Fruit fly (Drosophila melanogaster) whole organism, pupa: ENCODE results near the gene Jon99Fii.
A peak's percentile ranks its signal among the peaks of the same experiment; 100 is the strongest.

Experiments
- CG10348 ChIP-seq: fragments of 200-800 bp; sonication (Bioruptor generic); IDR thresholded peaks from 2 replicates; pipeline ENCODE4 v1.3.6; 2022; ENCODE audit warnings: missing biosample characterization, missing genetic modification characterization
- CG12605 ChIP-seq: fragments of 200-800 bp; sonication (Bioruptor generic); IDR thresholded peaks from 2 replicates; pipeline ENCODE4 v1.3.6; 2022; ENCODE audit warnings: missing biosample characterization, missing genetic modification characterization
- CG13204 ChIP-seq: fragments of 200-800 bp; sonication (Bioruptor generic); optimal IDR thresholded peaks from 2 replicates; lab custom pipeline; 2018; ENCODE audit warnings: missing biosample characterization, mild to moderate bottlenecking, missing genetic modification characterization, moderate library complexity
- CG14655 ChIP-seq: fragments of 200-800 bp; sonication (Bioruptor generic); optimal IDR thresholded peaks from 3 replicates; lab custom pipeline; 2017; ENCODE audit warnings: mild to moderate bottlenecking, missing biosample characterization, missing genetic modification reagents, missing genetic modification characterization
- CG15710 ChIP-seq: fragments of 200-800 bp; sonication (Bioruptor generic); optimal IDR thresholded peaks from 2 replicates; lab custom pipeline; 2018; ENCODE audit warnings: missing biosample characterization, mild to moderate bottlenecking, missing genetic modification characterization, moderate library complexity
- CG17806 ChIP-seq: fragments of 200-800 bp; sonication (Bioruptor generic); optimal IDR thresholded peaks from 2 replicates; lab custom pipeline; 2018; ENCODE audit warnings: missing biosample characterization, mild to moderate bottlenecking, missing genetic modification characterization, moderate library complexity
- CG32121 ChIP-seq: fragments of 200-800 bp; sonication (Bioruptor generic); IDR thresholded peaks from 2 replicates; pipeline ENCODE4 v1.3.6; 2022; ENCODE audit warnings: missing biosample characterization, missing genetic modification characterization
- CG34367 ChIP-seq: fragments of 200-800 bp; sonication (Bioruptor generic); optimal IDR thresholded peaks from 2 replicates; lab custom pipeline; 2018; ENCODE audit warnings: missing biosample characterization, mild to moderate bottlenecking, missing genetic modification characterization
- CG4496 ChIP-seq: fragments of 200-800 bp; sonication (Bioruptor generic); IDR thresholded peaks from 3 replicates; pipeline ENCODE4 v1.3.6; 2022; ENCODE audit warnings: missing biosample characterization, missing genetic modification characterization
- CG8159 ChIP-seq: fragments of 200-800 bp; sonication (Bioruptor generic); optimal IDR thresholded peaks from 3 replicates; lab custom pipeline; 2018; ENCODE audit warnings: missing biosample characterization, mild to moderate bottlenecking, missing genetic modification characterization, moderate library complexity
- CG8301 ChIP-seq: fragments of 200-800 bp; sonication (Bioruptor generic); optimal IDR thresholded peaks from 2 replicates; lab custom pipeline; 2018; ENCODE audit warnings: missing biosample characterization, mild to moderate bottlenecking, missing genetic modification characterization
- CG9948 ChIP-seq: fragments of 200-800 bp; sonication (Bioruptor generic); optimal IDR thresholded peaks from 2 replicates; lab custom pipeline; 2018; ENCODE audit warnings: missing biosample characterization, mild to moderate bottlenecking, missing genetic modification characterization, moderate library complexity
- D1 ChIP-seq: fragments of 200-800 bp; sonication (Bioruptor generic); optimal IDR thresholded peaks from 2 replicates; lab custom pipeline; 2018; ENCODE audit warnings: missing biosample characterization, mild to moderate bottlenecking, missing genetic modification characterization, moderate library complexity
- EcR ChIP-seq: fragments of 200-800 bp; sonication (Bioruptor generic); optimal IDR thresholded peaks from 3 replicates; lab custom pipeline; 2019; ENCODE audit warnings: missing biosample characterization, missing genetic modification characterization, mild to moderate bottlenecking, moderate library complexity, missing genetic modification reagents
- Ets98B ChIP-seq: fragments of 200-800 bp; sonication (Bioruptor generic); IDR thresholded peaks from 2 replicates; pipeline ENCODE4 v1.3.6; 2022; ENCODE audit warnings: missing biosample characterization, missing genetic modification characterization
- Pif1A ChIP-seq: fragments of 200-800 bp; sonication (Bioruptor generic); optimal IDR thresholded peaks from 3 replicates; lab custom pipeline; 2016; ENCODE audit warnings: missing biosample characterization, missing genetic modification characterization
- Pif1B ChIP-seq: fragments of 200-800 bp; sonication (Bioruptor generic); optimal IDR thresholded peaks from 3 replicates; lab custom pipeline; 2016; ENCODE audit warnings: missing biosample characterization, missing genetic modification characterization
- Snoo ChIP-seq: fragments of 200-800 bp; sonication (Bioruptor generic); optimal IDR thresholded peaks from 3 replicates; lab custom pipeline; 2017; ENCODE audit warnings: missing biosample characterization, mild to moderate bottlenecking, missing genetic modification characterization, inconsistent platforms
- fd96Ca ChIP-seq: fragments of 200-800 bp; sonication (Bioruptor generic); IDR thresholded peaks from 3 replicates; pipeline ENCODE4 v1.3.6; 2022; ENCODE audit warnings: missing biosample characterization, missing genetic modification characterization
- gl ChIP-seq: fragments of 200-800 bp; sonication (Bioruptor generic); optimal IDR thresholded peaks from 2 replicates; lab custom pipeline; 2018; ENCODE audit warnings: missing biosample characterization, mild to moderate bottlenecking, missing genetic modification characterization
- rn ChIP-seq: fragments of 200-800 bp; sonication (Bioruptor generic); IDR thresholded peaks from 2 replicates; pipeline ENCODE4 v1.3.6; 2022; ENCODE audit warnings: missing biosample characterization, missing genetic modification characterization

The Jon99Fii gene

DNA sequence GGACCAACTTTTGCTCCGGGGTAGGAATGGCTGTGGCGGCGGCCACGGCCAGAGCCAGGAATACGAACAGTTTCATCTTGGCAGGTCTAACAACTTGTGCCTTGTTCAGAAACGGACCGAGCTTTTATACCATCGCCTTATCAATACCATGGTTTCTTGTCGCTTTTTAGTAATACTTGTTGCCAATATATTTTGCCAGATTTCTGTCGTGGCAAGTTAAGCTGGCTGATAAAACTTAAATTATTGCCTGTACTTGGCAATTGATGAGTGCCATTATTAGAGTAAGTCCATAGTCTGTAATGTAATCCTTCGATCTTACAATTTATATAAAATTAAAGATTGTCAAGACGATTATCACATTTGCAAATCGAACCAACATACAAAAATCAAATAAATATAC lies at the start of gene Jon99Fii:
TSS of gene Jon99Fii (minus strand) at position 101 of the 400 bp plus-strand sequence.
- no peak for TF ChIP-seq CG17806
- TF ChIP-seq CG14655 = no peak
- no peak for TF ChIP-seq CG8159 (tag; lab: Kevin White, UChicago)
- no peak for TF ChIP-seq Snoo (tag; lab: Kevin White, UChicago)
- no peak for TF ChIP-seq CG32121 (GFP tag; lab: Robert Waterston, UW)
- TF ChIP-seq CG15710 (tag; lab: Kevin White, UChicago) = no peak
- no peak for TF ChIP-seq CG12605 (GFP tag; lab: Robert Waterston, UW)
- TF ChIP-seq Pif1B = no peak
- TF ChIP-seq fd96Ca = no peak
- TF ChIP-seq CG4496 = no peak
- TF ChIP-seq CG9948 (tag; lab: Kevin White, UChicago) = no peak
- no peak for TF ChIP-seq EcR (GFP tag; lab: Kevin White, UChicago)
- TF ChIP-seq CG10348 (GFP tag; lab: Robert Waterston, UW) = no peak
- TF ChIP-seq rn (GFP tag; lab: Robert Waterston, UW) = no peak

DNA sequence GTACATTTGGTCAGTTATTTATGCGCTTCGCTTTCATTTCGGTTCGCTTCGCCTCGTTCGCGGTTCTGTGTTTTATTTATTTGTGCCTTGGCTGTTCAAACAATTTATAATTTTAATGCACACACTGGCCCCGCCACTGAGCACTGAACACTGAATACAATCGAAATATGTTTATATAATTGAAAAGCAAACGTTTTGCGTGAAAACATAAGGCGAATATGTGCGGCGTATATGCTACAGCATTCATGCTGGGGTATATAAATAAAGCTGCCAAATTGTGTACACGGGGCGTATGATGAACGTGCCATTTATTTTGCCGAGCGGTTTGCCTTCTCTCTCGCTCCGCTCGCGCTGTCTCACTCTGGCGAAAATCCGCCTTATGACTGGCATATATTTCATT lies 49.2 kb upstream of the Jon99Fii start:
- TF ChIP-seq gl (tag; lab: Kevin White, UChicago) = no peak
- TF ChIP-seq Ets98B (GFP tag; lab: Robert Waterston, UW) = no peak
- TF ChIP-seq CG8159 (tag; lab: Kevin White, UChicago) = no peak
- TF ChIP-seq CG17806 = no peak
- no peak for TF ChIP-seq CG15710 (tag; lab: Kevin White, UChicago)
- no peak for TF ChIP-seq EcR (GFP tag; lab: Kevin White, UChicago)
- TF ChIP-seq Snoo (tag; lab: Kevin White, UChicago) = no peak
- no peak for TF ChIP-seq CG34367
- no peak for TF ChIP-seq CG9948 (tag; lab: Kevin White, UChicago)
- no peak for TF ChIP-seq Pif1B
- no peak for TF ChIP-seq CG32121 (GFP tag; lab: Robert Waterston, UW)
- no peak for TF ChIP-seq fd96Ca
- TF ChIP-seq rn (GFP tag; lab: Robert Waterston, UW) = no peak
- no peak for TF ChIP-seq CG12605 (GFP tag; lab: Robert Waterston, UW)
- no peak for TF ChIP-seq D1 (tag; lab: Kevin White, UChicago)
- TF ChIP-seq CG4496 = no peak
- no peak for TF ChIP-seq CG13204 (GFP tag; lab: Kevin White, UChicago)
- TF ChIP-seq Pif1A = no peak

- TF ChIP-seq CG13204 (GFP tag; lab: Kevin White, UChicago) (no peak), CG34367 (no peak), CG4496 (no peak), CG8159 (tag; lab: Kevin White, UChicago) (no peak), Pif1B (no peak), CG15710 (tag; lab: Kevin White, UChicago) (no peak), CG12605 (GFP tag; lab: Robert Waterston, UW) (no peak), CG17806 (no peak), CG9948 (tag; lab: Kevin White, UChicago) (no peak)
- TF ChIP-seq, all 21 proteins: peak for 0
Measured at dm6 chr3R:30536432-30536831, 48.7 kb upstream of the Jon99Fii start.

- TF ChIP-seq CG13204 (GFP tag; lab: Kevin White, UChicago) (no peak), gl (tag; lab: Kevin White, UChicago) (no peak), CG8159 (tag; lab: Kevin White, UChicago) (no peak), CG34367 (no peak), CG14655 (no peak), CG12605 (GFP tag; lab: Robert Waterston, UW) (no peak), rn (GFP tag; lab: Robert Waterston, UW) (peak; percentile 46; the same call in 1 of the 2 replicates), CG32121 (GFP tag; lab: Robert Waterston, UW) (peak; percentile 66), Pif1A (no peak)
Measured at dm6 chr3R:30534444-30534843, 46.7 kb upstream of the Jon99Fii start.

- TF ChIP-seq CG14655 = peak; percentile 85
- TF ChIP-seq Pif1B = no peak
- TF ChIP-seq fd96Ca = peak; percentile 61; the same call in 2 of the 3 replicates
- no peak for TF ChIP-seq CG12605 (GFP tag; lab: Robert Waterston, UW)
- TF ChIP-seq Ets98B (GFP tag; lab: Robert Waterston, UW) = peak; percentile 47; the same call in 1 of the 2 replicates
- TF ChIP-seq CG9948 (tag; lab: Kevin White, UChicago) = peak; percentile 49
- peak; percentile 32 for TF ChIP-seq CG15710 (tag; lab: Kevin White, UChicago)
- TF ChIP-seq EcR (GFP tag; lab: Kevin White, UChicago) = no peak
- TF ChIP-seq D1 (tag; lab: Kevin White, UChicago) = no peak
- peak; percentile 49 for TF ChIP-seq Pif1A
- TF ChIP-seq CG13204 (GFP tag; lab: Kevin White, UChicago) = no peak
- no peak for TF ChIP-seq rn (GFP tag; lab: Robert Waterston, UW)
- no peak for TF ChIP-seq CG32121 (GFP tag; lab: Robert Waterston, UW)
- TF ChIP-seq CG8301 (tag; lab: Kevin White, UChicago) = peak; percentile 82
- TF ChIP-seq CG10348 (GFP tag; lab: Robert Waterston, UW) = 0 out of 2 replicates have a peak, but pooled peaks have one; percentile 18
- TF ChIP-seq CG4496 = peak; percentile 50; the same call in 1 of the 3 replicates
- TF ChIP-seq CG8159 (tag; lab: Kevin White, UChicago) = peak; percentile 38
- TF ChIP-seq gl (tag; lab: Kevin White, UChicago) = no peak
- peak; percentile 43 for TF ChIP-seq CG17806
Measured at dm6 chr3R:30531989-30532653, 44.4 kb upstream of the Jon99Fii start, which contains the start of gene tmod. Gene tmod (plus strand): TSS chr3R:30532607.
